Worm (Caenorhabditis elegans): ENCODE results near the gene rsp-6.

rsp-6 gene

ce11 chrIV:7783801-7784411, 7.1 kb downstream of the rsp-6 start, which contains the start of gene tag-321:
Gene tag-321, minus strand, starts transcription at chrIV:7783851.
- TF ChIP-seq unc-86 (tag; optimal IDR thresholded peaks at IDR 0.05) (no peak), lin-15B (tag; optimal IDR thresholded peaks at IDR 0.05) (no peak), mep-1 (tag; optimal IDR thresholded peaks at IDR 0.05) (no peak), elt-3 (tag; optimal IDR thresholded peaks at IDR 0.05) (no peak), alr-1 (tag; optimal IDR thresholded peaks at IDR 0.05; ENCODE audit: borderline replicate concordance) (no peak), jun-1 (tag; optimal IDR thresholded peaks at IDR 0.05) (no peak)

ce11 chrIV:7782292-7782691, 8.7 kb downstream of the rsp-6 start, which contains the start of gene sec-10:
Gene sec-10, minus strand, starts transcription at chrIV:7782499.
- TF ChIP-seq lin-13 (GFP tag; optimal IDR thresholded peaks at IDR 0.05) (peak; percentile 3), nhr-20 (tag; optimal IDR thresholded peaks at IDR 0.05) (no peak), irx-1 (tag; optimal IDR thresholded peaks at IDR 0.05) (no peak), dpl-1 (GFP tag; optimal IDR thresholded peaks at IDR 0.05) (no peak), lin-35 (GFP tag; optimal IDR thresholded peaks at IDR 0.05) (peak in 1 of 2 experiments; percentile 12)

ce11 chrIV:7778865-7779264, 12.2 kb downstream of the rsp-6 start, which contains the start of gene rpap-3:
Gene rpap-3, minus strand, starts transcription at chrIV:7778965.
- TF ChIP-seq skn-1 (tag; optimal IDR thresholded peaks at IDR 0.05), result no peak
- no peak for TF ChIP-seq irx-1 (tag; optimal IDR thresholded peaks at IDR 0.05)
- no peak for TF ChIP-seq ztf-4 (tag; optimal IDR thresholded peaks at IDR 0.05)
- TF ChIP-seq rnt-1 (tag; optimal IDR thresholded peaks at IDR 0.05), result no peak
- TF ChIP-seq ces-1 (GFP tag; optimal IDR thresholded peaks at IDR 0.05), result no peak
- TF ChIP-seq ceh-63 (GFP tag; optimal IDR thresholded peaks at IDR 0.05), result no peak
- no peak for TF ChIP-seq aha-1 (tag; optimal IDR thresholded peaks at IDR 0.05)
- no peak for TF ChIP-seq nhr-11 (tag; optimal IDR thresholded peaks at IDR 0.05)
- TF ChIP-seq pag-3 (tag; optimal IDR thresholded peaks at IDR 0.05; ENCODE audit: borderline replicate concordance, insufficient read depth), result no peak
- TF ChIP-seq lin-13 (GFP tag; optimal IDR thresholded peaks at IDR 0.05), result no peak
- TF ChIP-seq tlp-1 (tag; optimal IDR thresholded peaks at IDR 0.05), result no peak
- TF ChIP-seq swsn-7 (tag; optimal IDR thresholded peaks at IDR 0.05), result no peak
- no peak for TF ChIP-seq sox-4 (tag; optimal IDR thresholded peaks at IDR 0.05)
- no peak for TF ChIP-seq snpc-4 (tag; optimal IDR thresholded peaks at IDR 0.05)

ce11 chrIV:7775725-7776124, 15.3 kb downstream of the rsp-6 start, which contains the start of gene swd-2.1:
Gene swd-2.1, plus strand, starts transcription at chrIV:7776025.
- TF ChIP-seq hpl-2 (GFP tag; optimal IDR thresholded peaks at IDR 0.05) (no peak), alr-1 (tag; optimal IDR thresholded peaks at IDR 0.05; ENCODE audit: borderline replicate concordance) (no peak), unc-62 (GFP tag; optimal IDR thresholded peaks at IDR 0.05) (no peak), ceh-82 (tag; optimal IDR thresholded peaks at IDR 0.05) (no peak), nhr-77 (tag; optimal IDR thresholded peaks at IDR 0.05) (no peak), ceh-8 (GFP tag; optimal IDR thresholded peaks at IDR 0.05) (no peak), fos-1 (tag; optimal IDR thresholded peaks at IDR 0.05) (no peak), tbx-2 (tag; optimal IDR thresholded peaks at IDR 0.05) (no peak), nhr-19 (GFP tag; conservative IDR thresholded peaks at IDR 0.05) (no peak)

DNA sequence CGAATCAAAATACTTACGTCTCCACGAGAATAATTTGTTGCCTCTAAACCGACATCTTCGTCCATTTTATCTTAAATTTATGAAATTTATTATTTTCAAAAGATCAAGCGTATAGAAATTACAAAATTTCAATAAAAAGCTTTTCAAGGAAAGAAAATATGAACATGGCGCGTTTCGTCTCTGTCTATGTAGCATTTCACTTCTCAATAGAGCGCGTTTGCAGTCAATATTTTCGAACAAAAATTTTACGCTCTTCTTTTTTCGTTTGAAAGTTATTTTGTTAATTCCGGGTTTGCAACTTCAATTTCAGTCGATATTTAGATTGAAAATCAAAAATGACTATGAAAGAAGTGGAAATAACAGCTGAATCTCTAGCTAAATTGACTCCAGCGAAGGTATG, 16.8 kb downstream of the rsp-6 start, which contains the start of the genes hcf-1 and swd-2.2:
TSS of gene hcf-1 (minus strand) at position 70 of the 400 bp plus-strand sequence.
TSS of gene swd-2.2 (plus strand) at position 206 of the 400 bp plus-strand sequence.
- TF ChIP-seq hpl-2 (GFP tag; optimal IDR thresholded peaks at IDR 0.05) (no peak), egl-13 (tag; optimal IDR thresholded peaks at IDR 0.05) (no peak), nhr-84 (tag; optimal IDR thresholded peaks at IDR 0.05) (no peak), ceh-90 (tag; optimal IDR thresholded peaks at IDR 0.05) (no peak), pqm-1 (tag; optimal IDR thresholded peaks at IDR 0.05) (no peak), pax-3 (tag; optimal IDR thresholded peaks at IDR 0.05) (no peak), unc-86 (tag; optimal IDR thresholded peaks at IDR 0.05) (no peak), lir-3 (tag; optimal IDR thresholded peaks at IDR 0.05; ENCODE audit: poor library complexity) (no peak), nhr-47 (tag; optimal IDR thresholded peaks at IDR 0.05) (peak; percentile 14), mab-9 (GFP tag; IDR thresholded peaks at IDR 0.05) (no peak), lin-39 (tag; optimal IDR thresholded peaks at IDR 0.05) (no peak), C04F5.9 (tag; optimal IDR thresholded peaks at IDR 0.05) (no peak), lin-15B (tag; optimal IDR thresholded peaks at IDR 0.05) (peak; percentile 39), snu-23 (GFP tag; optimal IDR thresholded peaks at IDR 0.05) (peak; percentile 29), lin-35 (GFP tag; optimal IDR thresholded peaks at IDR 0.05) (peak; percentile 41 to 79), mef-2 (tag; optimal IDR thresholded peaks at IDR 0.05) (no peak), ceh-8 (GFP tag; optimal IDR thresholded peaks at IDR 0.05) (no peak), tbx-2 (tag; optimal IDR thresholded peaks at IDR 0.05) (no peak), skn-1 (tag; optimal IDR thresholded peaks at IDR 0.05) (no peak), unc-30 (tag; optimal IDR thresholded peaks at IDR 0.05) (no peak), nhr-12 (tag; optimal IDR thresholded peaks at IDR 0.05) (no peak), swsn-7 (tag; optimal IDR thresholded peaks at IDR 0.05) (no peak)

Data from whole organism, L1 larva.